Fruit fly (Drosophila melanogaster) whole organism, pupa: Measurements from ENCODE around the gene DIP-iota.

Experiments
- CG10348 ChIP-seq: fragments of 200-800 bp; sonication (Bioruptor generic); IDR thresholded peaks from 2 replicates; pipeline ENCODE4 v1.3.6; 2022; ENCODE audit warnings: missing biosample characterization, missing genetic modification characterization
- CG12605 ChIP-seq: fragments of 200-800 bp; sonication (Bioruptor generic); IDR thresholded peaks from 2 replicates; pipeline ENCODE4 v1.3.6; 2022; ENCODE audit warnings: missing biosample characterization, missing genetic modification characterization
- CG13204 ChIP-seq: fragments of 200-800 bp; sonication (Bioruptor generic); optimal IDR thresholded peaks from 2 replicates; lab custom pipeline; 2018; ENCODE audit warnings: missing biosample characterization, mild to moderate bottlenecking, missing genetic modification characterization, moderate library complexity
- CG14655 ChIP-seq: fragments of 200-800 bp; sonication (Bioruptor generic); optimal IDR thresholded peaks from 3 replicates; lab custom pipeline; 2017; ENCODE audit warnings: mild to moderate bottlenecking, missing biosample characterization, missing genetic modification reagents, missing genetic modification characterization
- CG15710 ChIP-seq: fragments of 200-800 bp; sonication (Bioruptor generic); optimal IDR thresholded peaks from 2 replicates; lab custom pipeline; 2018; ENCODE audit warnings: missing biosample characterization, mild to moderate bottlenecking, missing genetic modification characterization, moderate library complexity
- CG17806 ChIP-seq: fragments of 200-800 bp; sonication (Bioruptor generic); optimal IDR thresholded peaks from 2 replicates; lab custom pipeline; 2018; ENCODE audit warnings: missing biosample characterization, mild to moderate bottlenecking, missing genetic modification characterization, moderate library complexity
- CG4496 ChIP-seq: fragments of 200-800 bp; sonication (Bioruptor generic); IDR thresholded peaks from 3 replicates; pipeline ENCODE4 v1.3.6; 2022; ENCODE audit warnings: missing biosample characterization, missing genetic modification characterization
- CG8159 ChIP-seq: fragments of 200-800 bp; sonication (Bioruptor generic); optimal IDR thresholded peaks from 3 replicates; lab custom pipeline; 2018; ENCODE audit warnings: missing biosample characterization, mild to moderate bottlenecking, missing genetic modification characterization, moderate library complexity
- CG9948 ChIP-seq: fragments of 200-800 bp; sonication (Bioruptor generic); optimal IDR thresholded peaks from 2 replicates; lab custom pipeline; 2018; ENCODE audit warnings: missing biosample characterization, mild to moderate bottlenecking, missing genetic modification characterization, moderate library complexity
- D1 ChIP-seq: fragments of 200-800 bp; sonication (Bioruptor generic); optimal IDR thresholded peaks from 2 replicates; lab custom pipeline; 2018; ENCODE audit warnings: missing biosample characterization, mild to moderate bottlenecking, missing genetic modification characterization, moderate library complexity
- EcR ChIP-seq: fragments of 200-800 bp; sonication (Bioruptor generic); optimal IDR thresholded peaks from 3 replicates; lab custom pipeline; 2019; ENCODE audit warnings: missing biosample characterization, missing genetic modification characterization, mild to moderate bottlenecking, moderate library complexity, missing genetic modification reagents
- Pif1A ChIP-seq: fragments of 200-800 bp; sonication (Bioruptor generic); optimal IDR thresholded peaks from 3 replicates; lab custom pipeline; 2016; ENCODE audit warnings: missing biosample characterization, missing genetic modification characterization
- fd96Ca ChIP-seq: fragments of 200-800 bp; sonication (Bioruptor generic); IDR thresholded peaks from 3 replicates; pipeline ENCODE4 v1.3.6; 2022; ENCODE audit warnings: missing biosample characterization, missing genetic modification characterization
- rn ChIP-seq: fragments of 200-800 bp; sonication (Bioruptor generic); IDR thresholded peaks from 2 replicates; pipeline ENCODE4 v1.3.6; 2022; ENCODE audit warnings: missing biosample characterization, missing genetic modification characterization

DNA sequence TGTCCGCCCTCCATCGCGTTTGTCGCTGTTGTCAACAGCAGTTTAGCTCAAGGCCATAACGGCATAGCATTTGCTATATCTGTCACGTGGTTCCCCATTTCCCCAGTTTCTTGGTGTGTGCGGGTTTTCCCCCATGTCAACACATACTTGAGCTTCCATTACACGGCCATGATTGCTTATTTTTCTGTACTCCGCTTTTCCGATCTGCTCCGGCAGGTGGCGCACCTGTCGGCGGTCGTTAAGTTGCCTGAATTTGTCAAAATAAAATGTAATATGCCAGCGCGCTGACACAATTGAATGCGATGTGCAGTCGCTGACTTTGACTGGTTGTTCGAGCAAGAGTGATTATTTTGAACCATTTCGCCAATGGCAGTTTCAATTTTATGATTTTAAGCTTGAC, 37.2 kb downstream of the DIP-iota start:
- TF ChIP-seq EcR (GFP tag; lab: Kevin White, UChicago) (no peak), CG13204 (GFP tag; lab: Kevin White, UChicago) (no peak), CG9948 (tag; lab: Kevin White, UChicago) (no peak), CG12605 (GFP tag; lab: Robert Waterston, UW) (no peak), rn (no peak), CG4496 (no peak), D1 (tag; lab: Kevin White, UChicago) (no peak), CG15710 (tag; lab: Kevin White, UChicago) (no peak), CG10348 (GFP tag; lab: Robert Waterston, UW) (no peak), CG8159 (tag; lab: Kevin White, UChicago) (no peak), Pif1A (GFP tag; lab: Kevin White, UChicago) (no peak), fd96Ca (GFP tag; lab: Robert Waterston, UW) (no peak), CG14655 (no peak), CG17806 (no peak)
